Fruit fly (Drosophila melanogaster) whole organism, embryonic: ENCODE results near the gene CG10747.

Experiments used
- Bgb ChIP-seq: fragments of 200-800 bp; sonication (Bioruptor generic); IDR thresholded peaks from 2 replicates; pipeline ENCODE4 v1.3.6; 2022; ENCODE audit warnings: missing biosample characterization, missing genetic modification characterization; ENCODE audit not compliant: partially characterized antibody
- CG11695 ChIP-seq: fragments of 200-800 bp; sonication (Bioruptor generic); IDR thresholded peaks from 3 replicates; pipeline ENCODE4 v1.3.6; 2022; ENCODE audit warnings: missing biosample characterization, missing genetic modification characterization
- CG12744 ChIP-seq: fragments of 200-800 bp; sonication (Bioruptor generic); optimal IDR thresholded peaks from 2 replicates; lab custom pipeline; 2016; ENCODE audit warnings: missing biosample characterization, missing genetic modification characterization
- CG13123 ChIP-seq: fragments of 200-800 bp; sonication (Bioruptor generic); optimal IDR thresholded peaks from 2 replicates; lab custom pipeline; 2016; ENCODE audit warnings: missing biosample characterization, missing genetic modification characterization
- CG14860 ChIP-seq: fragments of 200-800 bp; sonication (Bioruptor generic); IDR thresholded peaks from 3 replicates; pipeline ENCODE4 v1.3.6; 2022; ENCODE audit warnings: missing biosample characterization, missing genetic modification characterization; ENCODE audit not compliant: partially characterized antibody
- CG15011 ChIP-seq: fragments of 200-800 bp; sonication (Bioruptor generic); optimal IDR thresholded peaks from 3 replicates; lab custom pipeline; 2018; ENCODE audit warnings: missing biosample characterization, mild to moderate bottlenecking, missing genetic modification characterization
- CG1603 ChIP-seq: fragments of 200-800 bp; sonication (Bioruptor generic); optimal IDR thresholded peaks from 2 replicates; lab custom pipeline; 2019; ENCODE audit warnings: missing biosample characterization, mild to moderate bottlenecking, missing genetic modification characterization, moderate library complexity
- CG16779 ChIP-seq: fragments of 200-800 bp; sonication (Bioruptor generic); IDR thresholded peaks from 2 replicates; pipeline ENCODE4 v1.3.6; 2022; ENCODE audit warnings: missing biosample characterization, missing genetic modification characterization
- CG17186 ChIP-seq: fragments of 200-800 bp; sonication (Bioruptor generic); optimal IDR thresholded peaks from 3 replicates; lab custom pipeline; 2017; ENCODE audit warnings: missing biosample characterization, missing genetic modification reagents, missing genetic modification characterization
- CG17912 ChIP-seq: fragments of 200-800 bp; sonication (Bioruptor generic); optimal IDR thresholded peaks from 2 replicates; lab custom pipeline; 2018; ENCODE audit warnings: missing biosample characterization, mild to moderate bottlenecking, missing genetic modification characterization
- CG2116 ChIP-seq: fragments of 200-800 bp; sonication (Bioruptor generic); optimal IDR thresholded peaks from 3 replicates; lab custom pipeline; 2018; ENCODE audit warnings: missing biosample characterization, mild to moderate bottlenecking, missing genetic modification characterization
- CG2129 ChIP-seq: fragments of 200-800 bp; sonication (Bioruptor generic); IDR thresholded peaks from 2 replicates; pipeline ENCODE4 v1.3.6; 2022; ENCODE audit warnings: missing biosample characterization, missing genetic modification characterization; ENCODE audit not compliant: partially characterized antibody
- CG3163 ChIP-seq: fragments of 200-800 bp; sonication (Bioruptor generic); optimal IDR thresholded peaks from 3 replicates; lab custom pipeline; 2016; ENCODE audit warnings: missing biosample characterization, missing genetic modification characterization
- CG32772 ChIP-seq: fragments of 200-800 bp; sonication (Bioruptor generic); IDR thresholded peaks from 2 replicates; pipeline ENCODE4 v1.3.6; 2022; ENCODE audit warnings: missing biosample characterization, missing genetic modification characterization
- CG8924 ChIP-seq: fragments of 200-800 bp; optimal IDR thresholded peaks from 3 replicates; lab custom pipeline; 2019; ENCODE audit warnings: missing biosample characterization, mild to moderate bottlenecking, missing genetic modification characterization, moderate library complexity
- CG9609 ChIP-seq: fragments of 200-800 bp; sonication (Bioruptor generic); optimal IDR thresholded peaks from 3 replicates; lab custom pipeline; 2016; ENCODE audit warnings: missing biosample characterization, missing genetic modification characterization
- CHES-1-like ChIP-seq: fragments of 200-800 bp; sonication (Bioruptor generic); optimal IDR thresholded peaks from 2 replicates; lab custom pipeline; 2016; ENCODE audit warnings: missing biosample characterization, missing genetic modification characterization
- Dll ChIP-seq: fragments of 200-800 bp; sonication (Bioruptor generic); IDR thresholded peaks from 4 replicates; pipeline ENCODE4 v1.3.6; 2022; ENCODE audit warnings: missing biosample characterization, missing genetic modification characterization; ENCODE audit not compliant: partially characterized antibody
- Dp ChIP-seq: fragments of 200-800 bp; sonication (Bioruptor generic); optimal IDR thresholded peaks from 2 replicates; lab custom pipeline; 2018; ENCODE audit warnings: missing biosample characterization, mild to moderate bottlenecking, missing genetic modification characterization, moderate library complexity
- Dref ChIP-seq: fragments of 200-800 bp; sonication (Bioruptor generic); IDR thresholded peaks from 2 replicates; pipeline ENCODE4 v1.3.6; 2022; ENCODE audit warnings: missing biosample characterization, missing genetic modification characterization
- E2f2 ChIP-seq: fragments of 200-800 bp; sonication (Bioruptor generic); IDR thresholded peaks from 2 replicates; pipeline ENCODE4 v1.3.6; 2022; ENCODE audit warnings: missing biosample characterization, missing genetic modification characterization
- Ets97D ChIP-seq: fragments of 200-800 bp; sonication (Bioruptor generic); optimal IDR thresholded peaks from 3 replicates; lab custom pipeline; 2016; ENCODE audit warnings: missing biosample characterization, missing genetic modification characterization
- Fer1 ChIP-seq: fragments of 200-800 bp; sonication (Bioruptor generic); optimal IDR thresholded peaks from 2 replicates; lab custom pipeline; 2017; ENCODE audit warnings: missing biosample characterization, mild to moderate bottlenecking, missing genetic modification characterization
- HLH4C ChIP-seq: fragments of 200-800 bp; sonication (Bioruptor generic); IDR thresholded peaks from 3 replicates; pipeline ENCODE4 v1.3.6; 2022; ENCODE audit warnings: missing biosample characterization, missing genetic modification characterization; ENCODE audit not compliant: partially characterized antibody
- Lhr ChIP-seq: fragments of 200-800 bp; sonication (Bioruptor generic); optimal IDR thresholded peaks from 3 replicates; lab custom pipeline; 2017; ENCODE audit warnings: mild to moderate bottlenecking, missing biosample characterization, missing genetic modification reagents, missing genetic modification characterization
- MBD-R2 ChIP-seq: fragments of 200-800 bp; sonication (Bioruptor generic); IDR thresholded peaks from 2 replicates; pipeline ENCODE4 v1.3.6; 2022; ENCODE audit warnings: missing biosample characterization, missing genetic modification characterization
- Myb ChIP-seq: fragments of 200-800 bp; sonication (Bioruptor generic); optimal IDR thresholded peaks from 2 replicates; lab custom pipeline; 2016; ENCODE audit warnings: missing biosample characterization, missing genetic modification characterization
- NFAT ChIP-seq: fragments of 200-800 bp; sonication (Bioruptor generic); IDR thresholded peaks from 2 replicates; pipeline ENCODE4 v1.3.6; 2022; ENCODE audit warnings: missing biosample characterization, missing genetic modification characterization
- Nf-YB ChIP-seq: fragments of 200-800 bp; sonication (Bioruptor generic); optimal IDR thresholded peaks from 3 replicates; lab custom pipeline; 2019; ENCODE audit warnings: missing biosample characterization, mild to moderate bottlenecking, missing genetic modification characterization, moderate library complexity
- Side ChIP-seq: fragments of 200-800 bp; sonication (Bioruptor generic); optimal IDR thresholded peaks from 2 replicates; lab custom pipeline; 2016; ENCODE audit warnings: missing biosample characterization, missing genetic modification characterization
- Sry-δ ChIP-seq: fragments of 200-800 bp; sonication (Bioruptor generic); optimal IDR thresholded peaks from 2 replicates; lab custom pipeline; 2016; ENCODE audit warnings: missing biosample characterization, missing genetic modification characterization
- amos ChIP-seq: fragments of 200-800 bp; sonication (Bioruptor generic); IDR thresholded peaks from 2 replicates; pipeline ENCODE4 v1.3.6; 2022; ENCODE audit warnings: missing biosample characterization, missing genetic modification characterization; ENCODE audit not compliant: partially characterized antibody
- bbx ChIP-seq: fragments of 200-800 bp; sonication (Bioruptor generic); IDR thresholded peaks from 2 replicates; pipeline ENCODE4 v1.3.6; 2022; ENCODE audit warnings: missing biosample characterization, missing genetic modification characterization; ENCODE audit not compliant: partially characterized antibody
- cas ChIP-seq: fragments of 200-800 bp; sonication (Bioruptor generic); IDR thresholded peaks from 2 replicates; pipeline ENCODE4 v1.3.6; 2022; ENCODE audit warnings: missing biosample characterization, missing genetic modification characterization
- dmrt99B ChIP-seq: fragments of 200-800 bp; sonication (Bioruptor generic); optimal IDR thresholded peaks from 2 replicates; lab custom pipeline; 2018; ENCODE audit warnings: missing biosample characterization, mild to moderate bottlenecking, missing genetic modification characterization, moderate library complexity
- gfzf ChIP-seq: fragments of 200-800 bp; sonication (Bioruptor generic); optimal IDR thresholded peaks from 2 replicates; lab custom pipeline; 2016; ENCODE audit warnings: missing biosample characterization, mild to moderate bottlenecking, missing genetic modification characterization, moderate library complexity
- hb ChIP-seq: fragments of 200-800 bp; sonication (Bioruptor generic); IDR thresholded peaks from 3 replicates; pipeline ENCODE4 v1.3.6; 2022; ENCODE audit warnings: missing biosample characterization, missing genetic modification characterization; ENCODE audit not compliant: partially characterized antibody
- hbn ChIP-seq: fragments of 200-800 bp; sonication (Bioruptor generic); IDR thresholded peaks from 2 replicates; pipeline ENCODE4 v1.3.6; 2022; ENCODE audit warnings: missing biosample characterization, missing genetic modification characterization; ENCODE audit not compliant: partially characterized antibody
- knrl ChIP-seq: fragments of 200-800 bp; sonication (Bioruptor generic); IDR thresholded peaks from 3 replicates; pipeline ENCODE4 v1.3.6; 2022; ENCODE audit warnings: missing biosample characterization, missing genetic modification characterization; ENCODE audit not compliant: partially characterized antibody
- lmd ChIP-seq: fragments of 200-800 bp; sonication (Bioruptor generic); IDR thresholded peaks from 2 replicates; pipeline ENCODE4 v1.3.6; 2022; ENCODE audit warnings: missing biosample characterization, missing genetic modification characterization
- pzg ChIP-seq: fragments of 200-800 bp; sonication (Bioruptor generic); optimal IDR thresholded peaks from 3 replicates; lab custom pipeline; 2018; ENCODE audit warnings: missing biosample characterization, mild to moderate bottlenecking, missing genetic modification characterization, moderate library complexity
- row ChIP-seq: fragments of 200-800 bp; sonication (Bioruptor generic); IDR thresholded peaks from 3 replicates; pipeline ENCODE4 v1.3.6; 2022; ENCODE audit warnings: missing biosample characterization, missing genetic modification characterization
- sc ChIP-seq, 3 experiments: fragments of >200 bp in 2 of 3; fragments of 200-800 bp in 1 of 3; sonication (Bioruptor generic) in 1 of 3; optimal IDR thresholded peaks; 2 replicates in 2 of 3; 3 replicates in 1 of 3; lab custom pipeline; 2017; ENCODE audit warnings: mild to moderate bottlenecking in 1 of 3, missing biosample characterization in 1 of 3, missing genetic modification characterization in 1 of 3, missing genetic modification reagents in 1 of 3
- sens ChIP-seq: fragments of 200-800 bp; sonication (Bioruptor generic); peaks from one replicate; lab custom pipeline; 2016; ENCODE audit warnings: missing biosample characterization, missing genetic modification characterization
- slp2 ChIP-seq: fragments of 200-800 bp; sonication (Bioruptor generic); optimal IDR thresholded peaks from 2 replicates; lab custom pipeline; 2016; ENCODE audit warnings: missing biosample characterization, missing genetic modification characterization
- sqz ChIP-seq: fragments of 200-800 bp; sonication (Bioruptor generic); optimal IDR thresholded peaks from 3 replicates; lab custom pipeline; 2018; ENCODE audit warnings: missing biosample characterization, mild to moderate bottlenecking, missing genetic modification characterization
- tgo ChIP-seq: fragments of 200-800 bp; sonication (Bioruptor generic); IDR thresholded peaks from 3 replicates; pipeline ENCODE4 v1.3.6; 2022; ENCODE audit warnings: missing biosample characterization, missing genetic modification characterization
- tna ChIP-seq: fragments of 200-800 bp; sonication (Bioruptor generic); IDR thresholded peaks from 2 replicates; pipeline ENCODE4 v1.3.6; 2022; ENCODE audit warnings: missing biosample characterization, missing genetic modification characterization; ENCODE audit not compliant: partially characterized antibody
- unc-4 ChIP-seq: fragments of 200-800 bp; sonication (Bioruptor generic); IDR thresholded peaks from 2 replicates; pipeline ENCODE4 v1.3.6; 2022; ENCODE audit warnings: missing biosample characterization, missing genetic modification characterization; ENCODE audit not compliant: partially characterized antibody

Gene CG10747

dm6 chr2L:20066233-20066650, 24.9 kb downstream of the CG10747 start, which contains the start of gene bwa (continued):
- TF ChIP-seq Side (GFP tag; lab: Kevin White, UChicago) = no peak
- TF ChIP-seq slp2 = no peak
- peak; percentile 96 for TF ChIP-seq gfzf (GFP tag; lab: Kevin White, UChicago)
- peak; percentile 6 for TF ChIP-seq CHES-1-like
- TF ChIP-seq cas (GFP tag; lab: Robert Waterston, UW) = no peak
- peak; percentile 58 for TF ChIP-seq Ets97D (GFP tag; lab: Kevin White, UChicago)
- TF ChIP-seq CG17186 (GFP tag; lab: Kevin White, UChicago) = peak; percentile 43
- peak; percentile 27 for TF ChIP-seq Sry-δ (GFP tag; lab: Kevin White, UChicago)
- no peak for TF ChIP-seq tgo (GFP tag; lab: Robert Waterston, UW)
- TF ChIP-seq CG12744 (GFP tag; lab: Kevin White, UChicago) = no peak
- peak; percentile 86 for TF ChIP-seq Lhr (GFP tag; lab: Kevin White, UChicago)
- peak; percentile 83 for TF ChIP-seq Dp (GFP tag; lab: Kevin White, UChicago)
- no peak for TF ChIP-seq CG17912 (GFP tag; lab: Kevin White, UChicago)
- TF ChIP-seq CG1603 = peak; percentile 60
- TF ChIP-seq sc (optimal IDR thresholded peaks at IDR 0.05; lab: Kevin White, UChicago) = no peak
- no peak for TF ChIP-seq sc (GFP tag; optimal IDR thresholded peaks at IDR 0.05; lab: Kevin White, UChicago)
- TF ChIP-seq Fer1 (GFP tag; lab: Kevin White, UChicago) = peak; percentile 4
- peak; percentile 22 for TF ChIP-seq CG2116 (GFP tag; lab: Kevin White, UChicago)
- peak; percentile 32 for TF ChIP-seq CG8924 (tag; lab: Kevin White, UChicago)
- TF ChIP-seq lmd = no peak

dm6 chr2L:20065516-20065915, 25.6 kb downstream of the CG10747 start, which contains the start of gene vls:
vls (minus strand) TSS chr2L:20065679.
- peak; percentile 87 for TF ChIP-seq Dll
- peak; percentile 55 for TF ChIP-seq row (GFP tag; lab: Robert Waterston, UW)
- no peak for TF ChIP-seq CG3163 (GFP tag; lab: Kevin White, UChicago)
- peak; percentile 73 for TF ChIP-seq knrl (GFP tag; lab: Robert Waterston, UW)
- TF ChIP-seq HLH4C (GFP tag; lab: Robert Waterston, UW) = peak; percentile 80
- no peak for TF ChIP-seq CG11695 (GFP tag; lab: Robert Waterston, UW)
- peak; percentile 75 for TF ChIP-seq bbx (GFP tag; lab: Robert Waterston, UW)
- peak; percentile 19 for TF ChIP-seq Dp (GFP tag; lab: Kevin White, UChicago)
- peak; percentile 90 for TF ChIP-seq CG32772
- TF ChIP-seq pzg (GFP tag; lab: Kevin White, UChicago) = peak; percentile 31
- TF ChIP-seq sens = peak; percentile 78
- TF ChIP-seq amos (GFP tag; lab: Robert Waterston, UW) = peak; percentile 78
- TF ChIP-seq hbn (GFP tag; lab: Robert Waterston, UW) = peak; percentile 83
- TF ChIP-seq hb = peak; percentile 30; the same call in 1 of the 3 replicates
- TF ChIP-seq Bgb (GFP tag; lab: Robert Waterston, UW) = peak; percentile 80
- TF ChIP-seq Dref (GFP tag; lab: Robert Waterston, UW) = peak; percentile 85
- TF ChIP-seq E2f2 (GFP tag; lab: Robert Waterston, UW) = peak; percentile 55
- no peak for TF ChIP-seq dmrt99B (tag; lab: Kevin White, UChicago)
- TF ChIP-seq NFAT (GFP tag; lab: Robert Waterston, UW) = no peak
- TF ChIP-seq CG16779 = no peak
- no peak for TF ChIP-seq CG9609 (GFP tag; lab: Kevin White, UChicago)
- no peak for TF ChIP-seq Nf-YB (GFP tag; lab: Kevin White, UChicago)
- TF ChIP-seq CG14860 (GFP tag; lab: Robert Waterston, UW) = peak; percentile 73
- TF ChIP-seq CG13123 (GFP tag; lab: Kevin White, UChicago) = no peak
- TF ChIP-seq unc-4 = peak; percentile 78
- TF ChIP-seq tna (GFP tag; lab: Robert Waterston, UW) = peak; percentile 52; the same call in 1 of the 2 replicates
- TF ChIP-seq sqz (GFP tag; lab: Kevin White, UChicago) = peak; percentile 84
- TF ChIP-seq MBD-R2 (GFP tag; lab: Robert Waterston, UW) = peak; percentile 81
- peak; percentile 60 for TF ChIP-seq CG2129
- TF ChIP-seq CG15011 (GFP tag; lab: Kevin White, UChicago) = no peak
- TF ChIP-seq Myb (GFP tag; lab: Kevin White, UChicago) = peak; percentile 60
